Fruit fly (Drosophila melanogaster) whole organism, embryonic: ENCODE data around the gene ast.

Source experiments
- Asciz ChIP-seq: fragments of 200-800 bp; sonication (Bioruptor generic); optimal IDR thresholded peaks from 2 replicates; lab custom pipeline; 2017; ENCODE audit warnings: missing biosample characterization, mild to moderate bottlenecking, missing genetic modification characterization, missing genetic modification reagents
- Atf6 ChIP-seq: fragments of 200-800 bp; sonication (Bioruptor generic); IDR thresholded peaks from 2 replicates; pipeline ENCODE4 v1.3.6; 2022; ENCODE audit warnings: missing biosample characterization, missing genetic modification characterization
- CG10431 ChIP-seq: fragments of 200-800 bp; sonication (Bioruptor generic); optimal IDR thresholded peaks from 3 replicates; lab custom pipeline; 2018; ENCODE audit warnings: missing biosample characterization, mild to moderate bottlenecking, missing genetic modification characterization
- CG10543 ChIP-seq: fragments of 200-800 bp; sonication (Bioruptor generic); optimal IDR thresholded peaks from 3 replicates; lab custom pipeline; 2017; ENCODE audit warnings: missing biosample characterization, mild to moderate bottlenecking, missing genetic modification characterization, moderate library complexity
- CG10654 ChIP-seq: fragments of 200-800 bp; sonication (Bioruptor generic); optimal IDR thresholded peaks from 2 replicates; lab custom pipeline; 2016; ENCODE audit warnings: missing biosample characterization, missing genetic modification characterization
- CG11093 ChIP-seq: fragments of 200-800 bp; sonication (Bioruptor generic); IDR thresholded peaks from 3 replicates; pipeline ENCODE4 v1.3.6; 2022; ENCODE audit warnings: missing biosample characterization, missing genetic modification characterization
- CG12236 ChIP-seq: fragments of 200-800 bp; sonication (Bioruptor generic); optimal IDR thresholded peaks from 2 replicates; lab custom pipeline; 2016; ENCODE audit warnings: missing biosample characterization, missing genetic modification characterization
- CG1233 ChIP-seq: fragments of 200-800 bp; sonication (Bioruptor generic); optimal IDR thresholded peaks from 4 replicates; lab custom pipeline; 2018; ENCODE audit warnings: missing biosample characterization, mild to moderate bottlenecking, missing genetic modification characterization
- CG12769 ChIP-seq: fragments of 200-800 bp; sonication (Bioruptor generic); optimal IDR thresholded peaks from 2 replicates; lab custom pipeline; 2019; ENCODE audit warnings: missing biosample characterization, mild to moderate bottlenecking, missing genetic modification characterization, moderate library complexity
- CG13123 ChIP-seq: fragments of 200-800 bp; sonication (Bioruptor generic); optimal IDR thresholded peaks from 2 replicates; lab custom pipeline; 2016; ENCODE audit warnings: missing biosample characterization, missing genetic modification characterization
- CG14667 ChIP-seq: fragments of 200-800 bp; sonication (Bioruptor generic); IDR thresholded peaks from 2 replicates; pipeline ENCODE4 v1.3.6; 2022; ENCODE audit warnings: missing biosample characterization, missing genetic modification characterization
- CG15514 ChIP-seq: fragments of 200-800 bp; sonication (Bioruptor generic); optimal IDR thresholded peaks from 3 replicates; lab custom pipeline; 2017; ENCODE audit warnings: missing biosample characterization, missing genetic modification characterization, mild to moderate bottlenecking, moderate library complexity, missing genetic modification reagents
- CG15601 ChIP-seq: fragments of 200-800 bp; sonication (Bioruptor generic); optimal IDR thresholded peaks from 3 replicates; lab custom pipeline; 2019; ENCODE audit warnings: missing biosample characterization, mild to moderate bottlenecking, missing genetic modification characterization, moderate library complexity
- CG17186 ChIP-seq: fragments of 200-800 bp; sonication (Bioruptor generic); optimal IDR thresholded peaks from 3 replicates; lab custom pipeline; 2017; ENCODE audit warnings: missing biosample characterization, missing genetic modification reagents, missing genetic modification characterization
- CG17612 ChIP-seq: fragments of 200-800 bp; sonication (Bioruptor generic); IDR thresholded peaks from 2 replicates; pipeline ENCODE4 v1.3.6; 2022; ENCODE audit warnings: missing biosample characterization, missing genetic modification characterization
- CG17829 ChIP-seq: fragments of 200-800 bp; optimal IDR thresholded peaks from 2 replicates; lab custom pipeline; 2019; ENCODE audit warnings: missing biosample characterization, mild to moderate bottlenecking, missing genetic modification characterization, moderate library complexity
- CG2116 ChIP-seq: fragments of 200-800 bp; sonication (Bioruptor generic); optimal IDR thresholded peaks from 3 replicates; lab custom pipeline; 2018; ENCODE audit warnings: missing biosample characterization, mild to moderate bottlenecking, missing genetic modification characterization
- CG2875 ChIP-seq: fragments of 200-800 bp; sonication (Bioruptor generic); optimal IDR thresholded peaks from 2 replicates; lab custom pipeline; 2017; ENCODE audit warnings: missing biosample characterization, mild to moderate bottlenecking, missing genetic modification characterization, missing genetic modification reagents
- CG30403 ChIP-seq: fragments of 200-800 bp; sonication (Bioruptor generic); optimal IDR thresholded peaks from 3 replicates; lab custom pipeline; 2016; ENCODE audit warnings: missing biosample characterization, missing genetic modification characterization
- CG3163 ChIP-seq: fragments of 200-800 bp; sonication (Bioruptor generic); optimal IDR thresholded peaks from 3 replicates; lab custom pipeline; 2016; ENCODE audit warnings: missing biosample characterization, missing genetic modification characterization
- CG4328 ChIP-seq: fragments of 200-800 bp; sonication (Bioruptor generic); optimal IDR thresholded peaks from 3 replicates; lab custom pipeline; 2017; ENCODE audit warnings: missing biosample characterization, missing genetic modification reagents, missing genetic modification characterization
- CG4854 ChIP-seq: fragments of 200-800 bp; sonication (Bioruptor generic); optimal IDR thresholded peaks from 2 replicates; lab custom pipeline; 2016; ENCODE audit warnings: missing biosample characterization, missing genetic modification characterization, inconsistent platforms
- CG7372 ChIP-seq: fragments of 200-800 bp; sonication (Bioruptor generic); IDR thresholded peaks from 2 replicates; pipeline ENCODE4 v1.3.6; 2022; ENCODE audit warnings: missing biosample characterization, missing genetic modification characterization
- CG9609 ChIP-seq: fragments of 200-800 bp; sonication (Bioruptor generic); optimal IDR thresholded peaks from 3 replicates; lab custom pipeline; 2016; ENCODE audit warnings: missing biosample characterization, missing genetic modification characterization
- CTCF ChIP-seq: fragments of 200-800 bp; sonication (Bioruptor generic); optimal IDR thresholded peaks from 2 replicates; lab custom pipeline; 2017; ENCODE audit warnings: missing biosample characterization, mild to moderate bottlenecking, missing genetic modification characterization, moderate library complexity
- CoRest ChIP-seq: fragments of 200-800 bp; sonication (Bioruptor generic); optimal IDR thresholded peaks from 3 replicates; lab custom pipeline; 2018; ENCODE audit warnings: missing biosample characterization, mild to moderate bottlenecking, missing genetic modification characterization, moderate library complexity
- Deaf1 ChIP-seq: fragments of 200-800 bp; optimal IDR thresholded peaks from 3 replicates; lab custom pipeline; 2019; ENCODE audit warnings: missing biosample characterization, mild to moderate bottlenecking, missing genetic modification characterization, moderate library complexity
- Ets97D ChIP-seq: fragments of 200-800 bp; sonication (Bioruptor generic); optimal IDR thresholded peaks from 3 replicates; lab custom pipeline; 2016; ENCODE audit warnings: missing biosample characterization, missing genetic modification characterization
- Gsc ChIP-seq: fragments of 200-800 bp; sonication (Bioruptor generic); IDR thresholded peaks from 2 replicates; pipeline ENCODE4 v1.3.6; 2022; ENCODE audit warnings: missing biosample characterization, missing genetic modification characterization
- HmgD ChIP-seq: fragments of 200-800 bp; sonication (Bioruptor generic); optimal IDR thresholded peaks from 3 replicates; lab custom pipeline; 2016; ENCODE audit warnings: missing biosample characterization, missing genetic modification characterization
- Hr51 ChIP-seq, 2 experiments: fragments of 200-800 bp; sonication (Bioruptor generic); optimal IDR thresholded peaks; 2 replicates in 1 of 2; 3 replicates in 1 of 2; lab custom pipeline; 2016 to 2018; ENCODE audit warnings: missing biosample characterization in 2 of 2, missing genetic modification characterization in 2 of 2, mild to moderate bottlenecking in 1 of 2, moderate library complexity in 1 of 2
- Nf-YB ChIP-seq: fragments of 200-800 bp; sonication (Bioruptor generic); optimal IDR thresholded peaks from 3 replicates; lab custom pipeline; 2019; ENCODE audit warnings: missing biosample characterization, mild to moderate bottlenecking, missing genetic modification characterization, moderate library complexity
- Sry-δ ChIP-seq: fragments of 200-800 bp; sonication (Bioruptor generic); optimal IDR thresholded peaks from 2 replicates; lab custom pipeline; 2016; ENCODE audit warnings: missing biosample characterization, missing genetic modification characterization
- al ChIP-seq: fragments of 200-800 bp; sonication (Bioruptor generic); IDR thresholded peaks from 2 replicates; pipeline ENCODE4 v1.3.6; 2022; ENCODE audit warnings: missing biosample characterization, missing genetic modification characterization
- ato ChIP-seq: fragments of 200-800 bp; sonication (Bioruptor generic); IDR thresholded peaks from 2 replicates; pipeline ENCODE4 v1.3.6; 2022; ENCODE audit warnings: missing biosample characterization, missing genetic modification characterization; ENCODE audit not compliant: partially characterized antibody
- bigmax ChIP-seq: fragments of 200-800 bp; sonication (Bioruptor generic); optimal IDR thresholded peaks from 2 replicates; lab custom pipeline; 2018; ENCODE audit warnings: missing biosample characterization, mild to moderate bottlenecking, missing genetic modification characterization
- cato ChIP-seq: fragments of 200-800 bp; sonication (Bioruptor generic); optimal IDR thresholded peaks from 2 replicates; lab custom pipeline; 2016; ENCODE audit warnings: missing biosample characterization, missing genetic modification characterization, borderline replicate concordance
- chif ChIP-seq, 2 experiments: fragments of 200-800 bp; sonication (Bioruptor generic); optimal IDR thresholded peaks; 3 replicates each; lab custom pipeline; 2016; ENCODE audit warnings: missing biosample characterization in 2 of 2, missing genetic modification characterization in 2 of 2
- dimm ChIP-seq: fragments of 200-800 bp; sonication (Bioruptor generic); IDR thresholded peaks from 2 replicates; pipeline ENCODE4 v1.3.6; 2022; ENCODE audit warnings: missing biosample characterization, missing genetic modification characterization
- dpn ChIP-seq, 2 experiments: fragments of 200-800 bp; sonication (Bioruptor generic); optimal IDR thresholded peaks; 3 replicates each; lab custom pipeline; 2016; ENCODE audit warnings: missing biosample characterization in 2 of 2, missing genetic modification characterization in 2 of 2
- eyg ChIP-seq: fragments of 200-800 bp; sonication (Bioruptor generic); optimal IDR thresholded peaks from 3 replicates; lab custom pipeline; 2016; ENCODE audit warnings: missing biosample characterization, missing genetic modification characterization
- gt ChIP-seq: fragments of 200-800 bp; sonication (Bioruptor generic); IDR thresholded peaks from 2 replicates; pipeline ENCODE4 v1.3.6; 2022; ENCODE audit warnings: missing biosample characterization, missing genetic modification characterization
- ken ChIP-seq: fragments of 200-800 bp; sonication (Bioruptor generic); IDR thresholded peaks from 3 replicates; pipeline ENCODE4 v1.3.6; 2022; ENCODE audit warnings: missing biosample characterization, missing genetic modification characterization
- lilli ChIP-seq: fragments of 200-800 bp; sonication (Bioruptor generic); optimal IDR thresholded peaks from 3 replicates; lab custom pipeline; 2016; ENCODE audit warnings: missing biosample characterization, missing genetic modification characterization
- lola ChIP-seq, 3 experiments: fragments of >200 bp in 2 of 3; fragments of 200-800 bp in 1 of 3; sonication (Bioruptor generic) in 1 of 3; optimal IDR thresholded peaks; 2 replicates each; lab custom pipeline; 2017 to 2019; ENCODE audit warnings: missing biosample characterization in 3 of 3, missing genetic modification characterization in 3 of 3, mild to moderate bottlenecking in 1 of 3, moderate library complexity in 1 of 3
- oc ChIP-seq: fragments of 200-800 bp; sonication (Bioruptor generic); optimal IDR thresholded peaks from 2 replicates; lab custom pipeline; 2018; ENCODE audit warnings: missing biosample characterization, mild to moderate bottlenecking, missing genetic modification characterization, moderate library complexity
- sima ChIP-seq: fragments of 200-800 bp; sonication (Bioruptor generic); optimal IDR thresholded peaks from 2 replicates; lab custom pipeline; 2016; ENCODE audit warnings: missing biosample characterization, missing genetic modification characterization
- usp ChIP-seq: fragments of >200 bp; optimal IDR thresholded peaks from 2 replicates; lab custom pipeline; 2017; ENCODE audit warnings: missing biosample characterization, missing genetic modification characterization
- zen ChIP-seq: fragments of 200-800 bp; sonication (Bioruptor generic); optimal IDR thresholded peaks from 3 replicates; lab custom pipeline; 2018; ENCODE audit warnings: missing biosample characterization, mild to moderate bottlenecking, missing genetic modification characterization, moderate library complexity

Gene ast

DNA sequence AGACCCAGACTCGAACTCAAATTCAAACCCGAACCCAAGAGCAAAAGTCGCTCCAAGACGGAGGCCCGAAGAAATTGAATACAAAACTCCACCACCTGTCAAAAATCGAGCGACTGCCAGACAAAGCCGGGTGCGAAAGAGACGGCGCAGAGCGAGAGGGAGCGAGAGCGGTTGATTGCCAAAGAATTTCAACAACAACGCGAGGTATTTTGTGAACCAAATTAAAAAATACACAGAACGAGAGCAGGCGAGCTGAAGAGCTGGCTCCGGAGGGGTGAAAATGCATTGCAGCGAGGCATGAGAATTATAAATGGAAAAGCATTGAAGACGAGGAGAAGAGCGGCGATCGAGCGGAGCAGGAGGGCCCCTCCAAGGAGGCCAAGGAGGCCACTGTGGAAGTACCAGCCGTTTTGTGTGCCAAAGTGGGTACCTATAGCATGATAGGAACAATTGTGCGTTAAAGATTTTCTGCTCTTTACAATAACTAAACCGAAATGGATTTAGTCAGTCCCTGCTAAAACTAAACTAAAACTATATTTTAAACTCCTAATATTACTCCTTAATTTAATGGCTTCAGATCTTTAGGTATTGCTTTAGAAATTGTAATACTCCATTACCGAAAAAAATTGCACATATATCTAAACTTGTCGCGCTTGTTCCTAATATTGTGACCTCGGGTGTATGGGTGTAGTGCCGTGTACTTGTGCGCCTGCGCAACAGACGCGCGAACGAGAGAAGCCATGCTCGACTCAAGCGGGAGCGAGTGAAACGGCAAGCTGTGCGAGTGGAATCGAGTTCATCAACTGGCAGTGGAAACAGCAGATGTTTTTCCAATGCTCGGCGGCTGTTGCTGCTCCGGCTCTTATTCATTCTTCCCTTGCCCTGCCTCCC, 15.0 kb upstream of the ast start (continued):
- TF ChIP-seq CG17612 (GFP tag; lab: Robert Waterston, UW) (no peak), Deaf1 (no peak), CG4328 (no peak), zen (tag; lab: Kevin White, UChicago) (peak; percentile 4), CG11093 (GFP tag; lab: Robert Waterston, UW) (0 out of 3 replicates have a peak, but pooled peaks have one; percentile 41), Sry-δ (GFP tag; lab: Kevin White, UChicago) (no peak), usp (GFP tag; lab: Kevin White, UChicago) (no peak), CG3163 (GFP tag; lab: Kevin White, UChicago) (no peak), sima (no peak), Gsc (no peak), ato (GFP tag; lab: Robert Waterston, UW) (no peak), CG2116 (GFP tag; lab: Kevin White, UChicago) (peak; percentile 9), CG14667 (GFP tag; lab: Robert Waterston, UW) (no peak), CG15514 (GFP tag; lab: Kevin White, UChicago) (no peak), al (no peak), CG30403 (GFP tag; lab: Kevin White, UChicago) (peak; percentile 59), CTCF (GFP tag; lab: Kevin White, UChicago) (no peak), chif (GFP tag; optimal IDR thresholded peaks at IDR 0.05; lab: Kevin White, UChicago) (peak; percentile 32 to 40), lola (GFP tag; optimal IDR thresholded peaks at IDR 0.05; lab: Kevin White, UChicago) (peak in 1 of 3 experiments; percentile 88), CG17186 (GFP tag; lab: Kevin White, UChicago) (no peak), CG13123 (GFP tag; lab: Kevin White, UChicago) (no peak), oc (tag; lab: Kevin White, UChicago) (no peak), CG12769 (tag; lab: Kevin White, UChicago) (no peak), CG9609 (GFP tag; lab: Kevin White, UChicago) (peak; percentile 22), eyg (no peak), lilli (GFP tag; lab: Kevin White, UChicago) (peak; percentile 16), bigmax (GFP tag; lab: Kevin White, UChicago) (no peak), CG10543 (GFP tag; lab: Kevin White, UChicago) (no peak), CG10654 (no peak), CG10431 (GFP tag; lab: Kevin White, UChicago) (no peak), dpn (GFP tag; optimal IDR thresholded peaks at IDR 0.05; lab: Kevin White, UChicago) (peak in 1 of 2 experiments; percentile 14), CG15601 (tag; lab: Kevin White, UChicago) (no peak), CG4854 (GFP tag; lab: Kevin White, UChicago) (no peak), CG2875 (GFP tag; lab: Kevin White, UChicago) (no peak), Atf6 (no peak), cato (no peak), HmgD (GFP tag; lab: Kevin White, UChicago) (no peak), CoRest (tag; lab: Kevin White, UChicago) (peak; percentile 56), CG17829 (peak; percentile 57), gt (GFP tag; lab: Robert Waterston, UW) (no peak), Nf-YB (GFP tag; lab: Kevin White, UChicago) (peak; percentile 12), Hr51 (GFP tag; optimal IDR thresholded peaks at IDR 0.05; lab: Kevin White, UChicago) (peak in 1 of 2 experiments; percentile 11), Asciz (GFP tag; lab: Kevin White, UChicago) (no peak), CG7372 (no peak), Ets97D (GFP tag; lab: Kevin White, UChicago) (no peak), CG12236 (GFP tag; lab: Kevin White, UChicago) (peak; percentile 24), dimm (no peak), ken (no peak), CG1233 (GFP tag; lab: Kevin White, UChicago) (no peak)
